Worm (Caenorhabditis elegans) whole organism, L3 larva: ENCODE results near the gene Y57G11C.51.

Source experiments
- aly-2 ChIP-seq: fragments of 150-350 bp; optimal IDR thresholded peaks from 2 replicates; lab custom pipeline; 2014; ENCODE audit warnings: missing biosample characterization, missing genetic modification characterization
- ceh-16 ChIP-seq: sonication (generic microtip); optimal IDR thresholded peaks from 2 replicates; lab custom pipeline; 2017; ENCODE audit warnings: missing biosample characterization, missing genetic modification characterization
- daf-12 ChIP-seq: fragments of 150-350 bp; optimal IDR thresholded peaks from 2 replicates; lab custom pipeline; 2014; ENCODE audit warnings: missing biosample characterization, missing genetic modification reagents, missing genetic modification characterization
- egl-27 ChIP-seq: sonication (generic microtip); optimal IDR thresholded peaks from 4 replicates; lab custom pipeline; 2017; ENCODE audit warnings: missing biosample characterization, missing genetic modification reagents, missing genetic modification characterization
- mdl-1 ChIP-seq: fragments of 150-350 bp; optimal IDR thresholded peaks from 2 replicates; lab custom pipeline; 2014; ENCODE audit warnings: missing biosample characterization, missing genetic modification characterization
- nhr-12 ChIP-seq: fragments of 150-350 bp; optimal IDR thresholded peaks from 2 replicates; lab custom pipeline; 2014; ENCODE audit warnings: missing biosample characterization, missing genetic modification characterization
- pha-4 ChIP-seq: fragments of 150-350 bp; optimal IDR thresholded peaks from 2 replicates; lab custom pipeline; 2014; ENCODE audit warnings: missing biosample characterization, missing genetic modification reagents, missing genetic modification characterization
- snpc-4 ChIP-seq: fragments of 150-350 bp; optimal IDR thresholded peaks from 2 replicates; lab custom pipeline; 2014; ENCODE audit warnings: missing biosample characterization, missing genetic modification characterization
- unc-39 ChIP-seq: sonication (generic microtip); optimal IDR thresholded peaks from 4 replicates; lab custom pipeline; 2017; ENCODE audit warnings: missing biosample characterization, missing genetic modification characterization

DNA sequence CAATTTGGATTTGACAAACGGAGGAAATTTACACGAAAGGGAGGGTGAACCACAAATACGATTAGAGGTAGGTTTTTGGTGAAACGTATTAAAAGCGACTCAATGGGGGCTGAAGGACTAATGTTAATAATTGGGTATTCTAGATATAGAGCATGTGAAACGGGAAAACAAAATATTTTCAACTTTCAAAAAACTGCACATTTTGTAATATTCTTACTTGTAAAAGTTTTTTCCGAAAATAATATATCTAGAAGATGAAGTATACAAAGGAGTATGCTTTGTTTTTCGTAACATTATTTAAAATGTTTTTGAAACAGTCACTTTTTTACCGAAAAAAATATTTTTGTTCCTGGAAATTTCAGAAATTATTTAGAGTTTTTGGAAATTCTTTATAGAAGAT lies 32.4 kb downstream of the Y57G11C.51 start:
- TF ChIP-seq ceh-16 (tag; lab: Kevin White, UChicago) (no peak), nhr-12 (tag; lab: Kevin White, UChicago) (no peak), mdl-1 (tag; lab: Kevin White, UChicago) (no peak), unc-39 (no peak), snpc-4 (tag; lab: Kevin White, UChicago) (no peak), pha-4 (tag; lab: Kevin White, UChicago) (no peak), aly-2 (tag; lab: Kevin White, UChicago) (no peak), daf-12 (tag; lab: Kevin White, UChicago) (no peak), egl-27 (tag; lab: Kevin White, UChicago) (no peak)
